Fruit fly (Drosophila melanogaster): ENCODE data around the gene Itpr.
A peak's percentile ranks its signal among the peaks of the same experiment; 100 is the strongest.

Gene Itpr

dm6 chr3R:5554852-5555251 lies 37.9 kb downstream of the Itpr start, which contains the start of gene Snm1:
Gene Snm1 (plus strand): TSS chr3R:5555084.
- no peak for TF ChIP-seq CG8478 (optimal IDR thresholded peaks at IDR 0.05)
- no peak for TF ChIP-seq EcR (GFP tag; optimal IDR thresholded peaks at IDR 0.05)
- no peak for TF ChIP-seq usp (GFP tag; optimal IDR thresholded peaks at IDR 0.05)
- no peak for TF ChIP-seq Dll (optimal IDR thresholded peaks at IDR 0.05)
- TF ChIP-seq psq (optimal IDR thresholded peaks at IDR 0.05): no peak
- no peak for TF ChIP-seq pan (optimal IDR thresholded peaks at IDR 0.05)

- no peak for TF ChIP-seq usp (GFP tag; optimal IDR thresholded peaks at IDR 0.05)
- no peak for TF ChIP-seq Dll (optimal IDR thresholded peaks at IDR 0.05)
- no peak for TF ChIP-seq psq (optimal IDR thresholded peaks at IDR 0.05)
- TF ChIP-seq CG8478 (optimal IDR thresholded peaks at IDR 0.05): no peak
- TF ChIP-seq EcR (GFP tag; optimal IDR thresholded peaks at IDR 0.05): no peak
- no peak for TF ChIP-seq pan (optimal IDR thresholded peaks at IDR 0.05)
Measured at dm6 chr3R:5562956-5563355, 46.0 kb downstream of the Itpr start.

dm6 chr3R:5563420-5563819 lies 46.5 kb downstream of the Itpr start, which contains the start of gene Pi4KIIalpha:
Gene Pi4KIIalpha (minus strand): TSS chr3R:5563652.
- TF ChIP-seq pan (optimal IDR thresholded peaks at IDR 0.05) (no peak), Dll (optimal IDR thresholded peaks at IDR 0.05) (no peak), psq (optimal IDR thresholded peaks at IDR 0.05) (no peak), EcR (GFP tag; optimal IDR thresholded peaks at IDR 0.05) (no peak), CG8478 (optimal IDR thresholded peaks at IDR 0.05) (no peak), usp (GFP tag; optimal IDR thresholded peaks at IDR 0.05) (no peak)

DNA sequence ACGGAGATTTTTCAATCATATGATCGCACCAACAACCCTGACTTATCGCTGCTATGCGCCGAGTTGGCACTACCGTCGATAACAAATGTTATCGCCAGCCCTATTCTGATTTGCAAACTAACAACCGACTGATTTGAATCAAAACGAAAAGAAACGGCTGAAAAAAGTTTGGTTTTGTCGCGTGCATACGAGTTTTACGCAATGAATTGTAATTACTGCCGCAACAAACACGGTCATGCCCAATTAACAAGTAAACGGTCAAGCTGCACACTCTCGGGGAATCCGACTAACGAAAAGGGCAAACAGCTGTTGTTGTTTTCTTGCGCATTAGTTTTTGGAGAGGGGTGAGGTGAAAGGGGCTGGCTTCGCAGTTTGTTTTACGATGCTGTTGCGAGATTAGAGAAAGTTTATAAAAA lies 47.9 kb downstream of the Itpr start, which contains the start of the genes CG14671 and CG12746:
CG14671 (minus strand) TSS at position 41 of the 416 bp plus-strand sequence.
CG12746 (plus strand) TSS at position 91 of the 416 bp plus-strand sequence.
- TF ChIP-seq EcR (GFP tag; optimal IDR thresholded peaks at IDR 0.05): no peak
- no peak for TF ChIP-seq CG8478 (optimal IDR thresholded peaks at IDR 0.05)
- TF ChIP-seq Dll (optimal IDR thresholded peaks at IDR 0.05): no peak
- no peak for TF ChIP-seq usp (GFP tag; optimal IDR thresholded peaks at IDR 0.05)
- no peak for TF ChIP-seq pan (optimal IDR thresholded peaks at IDR 0.05)
- TF ChIP-seq psq (optimal IDR thresholded peaks at IDR 0.05): no peak

DNA sequence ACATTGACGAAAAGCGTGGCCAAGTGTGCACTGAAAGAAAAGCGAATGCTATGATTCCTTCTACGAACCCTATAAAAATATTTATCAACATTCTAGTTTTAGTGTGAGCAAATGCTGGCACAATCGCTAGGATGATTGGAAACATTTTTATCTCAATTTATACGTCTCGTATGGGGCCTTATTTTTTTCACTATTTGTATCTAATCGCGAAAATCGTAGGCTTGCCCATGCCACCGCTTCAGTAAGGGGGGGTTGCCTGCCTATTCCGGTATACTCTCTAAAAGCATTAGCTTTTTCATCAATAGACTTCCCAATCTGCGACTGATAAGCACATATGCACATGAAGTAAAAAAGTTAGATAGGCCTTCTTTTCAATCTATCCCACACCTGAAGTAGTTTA lies 48.7 kb downstream of the Itpr start:
- no peak for TF ChIP-seq usp (GFP tag; optimal IDR thresholded peaks at IDR 0.05)
- no peak for TF ChIP-seq psq (optimal IDR thresholded peaks at IDR 0.05)
- no peak for TF ChIP-seq EcR (GFP tag; optimal IDR thresholded peaks at IDR 0.05)
- no peak for TF ChIP-seq CG8478 (optimal IDR thresholded peaks at IDR 0.05)
- no peak for TF ChIP-seq pan (optimal IDR thresholded peaks at IDR 0.05)
- TF ChIP-seq Dll (optimal IDR thresholded peaks at IDR 0.05): no peak

DNA sequence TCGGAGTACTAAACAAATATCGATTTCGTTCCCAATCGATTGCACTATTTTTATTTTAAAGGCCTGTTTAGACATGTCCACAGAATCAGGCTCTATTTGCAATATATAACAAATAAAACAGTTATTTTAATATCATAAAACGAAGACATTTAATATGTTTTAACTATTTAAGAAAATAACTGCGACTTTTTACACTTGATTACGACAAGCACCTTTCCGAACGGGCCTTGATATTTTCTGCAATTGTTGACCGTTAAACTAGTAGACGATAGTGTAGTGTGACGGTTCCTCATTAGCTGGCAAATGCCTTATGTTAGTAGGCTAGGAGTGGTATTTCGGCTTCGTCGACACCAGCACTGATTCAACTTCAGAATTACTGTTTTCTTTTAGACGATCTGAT lies 51.7 kb downstream of the Itpr start, which contains the start of the genes CG2931 and Rheb:
CG2931 (minus strand) TSS at position 26 of the 400 bp plus-strand sequence.
Rheb (plus strand) TSS at position 332 of the 400 bp plus-strand sequence.
- TF ChIP-seq EcR (GFP tag; optimal IDR thresholded peaks at IDR 0.05) (no peak), Dll (optimal IDR thresholded peaks at IDR 0.05) (no peak), pan (optimal IDR thresholded peaks at IDR 0.05) (no peak), usp (GFP tag; optimal IDR thresholded peaks at IDR 0.05) (no peak), psq (optimal IDR thresholded peaks at IDR 0.05) (no peak), CG8478 (optimal IDR thresholded peaks at IDR 0.05) (no peak)

- no peak for TF ChIP-seq EcR (GFP tag; optimal IDR thresholded peaks at IDR 0.05)
- no peak for TF ChIP-seq psq (optimal IDR thresholded peaks at IDR 0.05)
- no peak for TF ChIP-seq pan (optimal IDR thresholded peaks at IDR 0.05)
- no peak for TF ChIP-seq Dll (optimal IDR thresholded peaks at IDR 0.05)
Measured at dm6 chr3R:5570635-5571436, 53.9 kb downstream of the Itpr start, which contains the start of gene CRMP. Gene CRMP (plus strand): TSS chr3R:5571108.

dm6 chr3R:5571437-5571750 lies 54.5 kb downstream of the Itpr start:
- TF ChIP-seq Dll (optimal IDR thresholded peaks at IDR 0.05) (no peak), usp (GFP tag; optimal IDR thresholded peaks at IDR 0.05) (no peak), pan (optimal IDR thresholded peaks at IDR 0.05) (no peak), EcR (GFP tag; optimal IDR thresholded peaks at IDR 0.05) (no peak), psq (optimal IDR thresholded peaks at IDR 0.05) (no peak), CG8478 (optimal IDR thresholded peaks at IDR 0.05) (no peak)

dm6 chr3R:5571756-5572155 lies 54.8 kb downstream of the Itpr start:
- TF ChIP-seq CG8478 (optimal IDR thresholded peaks at IDR 0.05): no peak
- TF ChIP-seq Dll (optimal IDR thresholded peaks at IDR 0.05): no peak
- TF ChIP-seq usp (GFP tag; optimal IDR thresholded peaks at IDR 0.05): no peak
- TF ChIP-seq pan (optimal IDR thresholded peaks at IDR 0.05): no peak
- no peak for TF ChIP-seq EcR (GFP tag; optimal IDR thresholded peaks at IDR 0.05)
- TF ChIP-seq psq (optimal IDR thresholded peaks at IDR 0.05): no peak

DNA sequence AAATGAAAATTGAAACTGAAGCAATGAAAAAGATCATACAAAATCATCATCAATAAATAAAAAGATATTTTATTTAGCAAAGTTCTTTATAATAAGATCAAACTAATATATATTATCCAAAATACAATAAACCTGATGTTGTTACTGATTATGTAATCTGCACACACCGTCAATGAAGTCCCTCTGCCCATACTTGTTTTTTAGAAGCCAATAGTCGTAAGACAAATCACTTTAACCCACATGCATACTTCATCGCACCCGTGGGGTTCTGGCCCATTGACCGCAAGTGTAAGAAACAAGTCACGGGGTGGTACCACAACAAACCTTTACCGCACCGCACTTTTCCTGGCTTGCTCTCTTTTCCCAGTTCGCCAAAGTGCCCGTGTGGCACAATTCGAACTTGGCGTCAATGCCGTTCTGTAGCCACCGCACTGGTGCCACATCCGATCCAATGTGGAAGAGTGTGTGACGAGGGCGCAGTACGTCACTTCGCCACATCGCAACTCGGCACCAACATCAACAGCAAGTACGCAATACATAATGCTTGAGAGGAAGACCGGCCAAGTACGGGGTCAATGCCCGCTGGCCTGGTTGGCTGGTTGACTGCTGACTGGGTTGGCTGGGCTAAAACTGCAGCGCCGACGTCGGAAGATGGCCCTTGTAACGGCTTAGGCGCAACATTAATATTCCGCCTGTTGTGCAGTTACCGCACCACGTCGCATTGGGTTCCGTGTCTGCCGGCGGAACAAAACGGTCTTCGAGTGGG lies 56.2 kb downstream of the Itpr start:
- TF ChIP-seq pan (optimal IDR thresholded peaks at IDR 0.05): no peak
- no peak for TF ChIP-seq Dll (optimal IDR thresholded peaks at IDR 0.05)
- TF ChIP-seq usp (GFP tag; optimal IDR thresholded peaks at IDR 0.05): no peak
- TF ChIP-seq CG8478 (optimal IDR thresholded peaks at IDR 0.05): no peak
- no peak for TF ChIP-seq psq (optimal IDR thresholded peaks at IDR 0.05)
- peak in 1 of 2 experiments; percentile 75 for TF ChIP-seq EcR (GFP tag; optimal IDR thresholded peaks at IDR 0.05)

DNA sequence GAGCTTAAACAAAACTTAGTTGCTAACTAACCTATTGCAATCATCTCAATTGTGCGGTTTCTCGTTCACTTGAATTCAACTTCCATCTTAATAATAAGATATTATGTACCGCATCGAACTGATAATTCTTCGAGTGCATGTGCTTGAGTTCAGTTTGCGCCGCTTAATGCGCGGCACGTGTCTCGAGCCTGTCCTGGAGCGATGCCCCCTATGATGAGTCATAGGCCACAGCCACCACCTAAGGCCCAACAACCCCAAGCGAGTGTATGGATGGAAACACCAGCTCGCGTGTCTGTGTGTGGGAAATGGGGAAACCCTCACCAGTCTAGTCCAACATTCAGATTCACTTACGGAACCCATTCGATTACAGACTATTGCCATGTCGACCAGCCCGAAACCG lies 57.0 kb downstream of the Itpr start:
- no peak for TF ChIP-seq Dll (optimal IDR thresholded peaks at IDR 0.05)
- TF ChIP-seq EcR (GFP tag; optimal IDR thresholded peaks at IDR 0.05): no peak
- TF ChIP-seq pan (optimal IDR thresholded peaks at IDR 0.05): no peak
- no peak for TF ChIP-seq usp (GFP tag; optimal IDR thresholded peaks at IDR 0.05)
- TF ChIP-seq psq (optimal IDR thresholded peaks at IDR 0.05): no peak
- no peak for TF ChIP-seq CG8478 (optimal IDR thresholded peaks at IDR 0.05)
